Fruit fly (Drosophila melanogaster): Measurements from ENCODE around the gene CG5013.

Gene CG5013

DNA sequence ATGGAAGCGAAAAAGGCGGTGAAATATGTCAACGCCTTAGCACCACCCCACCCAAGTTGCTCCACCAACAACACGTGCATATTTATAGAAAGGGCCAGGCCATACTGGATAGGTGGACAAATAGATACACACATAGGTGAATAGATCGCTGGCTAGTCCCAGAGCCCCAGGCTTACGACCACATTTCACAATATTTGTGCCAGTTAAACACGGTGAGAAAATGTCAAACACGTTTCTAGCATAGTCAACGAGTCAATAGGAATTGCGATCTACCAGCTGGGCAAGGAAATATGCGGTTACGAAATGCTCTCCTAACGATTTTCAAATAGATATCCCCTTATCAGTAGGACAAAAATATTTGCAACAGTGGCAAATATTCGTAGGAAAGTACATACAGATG lies 45.4 kb downstream of the CG5013 start (continued):
- TF ChIP-seq CG3032 (tag; optimal IDR thresholded peaks at IDR 0.05) = no peak
- no peak for TF ChIP-seq Gug (GFP tag; IDR thresholded peaks at IDR 0.05)

dm6 chr3R:16097661-16098329 lies 48.3 kb downstream of the CG5013 start:
- TF ChIP-seq CG8632 (GFP tag; optimal IDR thresholded peaks at IDR 0.05) (peak; percentile 98), Eip78C (GFP tag) (peak; percentile 100), Ets96B (tag; optimal IDR thresholded peaks at IDR 0.05) (peak; percentile 99), CG6276 (GFP tag; optimal IDR thresholded peaks at IDR 0.05) (peak; percentile 98), esn (GFP tag; optimal IDR thresholded peaks at IDR 0.05) (peak; percentile 99), fkh (GFP tag; optimal IDR thresholded peaks at IDR 0.05) (no peak), CG3919 (GFP tag; optimal IDR thresholded peaks at IDR 0.05) (peak; percentile 99), CG4318 (GFP tag; optimal IDR thresholded peaks at IDR 0.05) (peak; percentile 96), lz (GFP tag; optimal IDR thresholded peaks at IDR 0.05) (peak; percentile 99), CG6792 (GFP tag; optimal IDR thresholded peaks at IDR 0.05) (peak; percentile 99), Hr39 (GFP tag; optimal IDR thresholded peaks at IDR 0.05) (peak; percentile 99), CG31627 (GFP tag; optimal IDR thresholded peaks at IDR 0.05) (peak; percentile 99), fd85E (GFP tag; optimal IDR thresholded peaks at IDR 0.05) (peak; percentile 96), CG1621 (tag; optimal IDR thresholded peaks at IDR 0.05) (peak; percentile 98), CG32006 (GFP tag; optimal IDR thresholded peaks at IDR 0.05) (peak; percentile 98), CG3032 (tag; optimal IDR thresholded peaks at IDR 0.05) (peak; percentile 99), Ets21C (GFP tag; optimal IDR thresholded peaks at IDR 0.05) (peak; percentile 99), Eip75B (GFP tag; optimal IDR thresholded peaks at IDR 0.05) (peak; percentile 99), Hr4 (GFP tag; optimal IDR thresholded peaks at IDR 0.05) (peak; percentile 99), Smox (GFP tag; optimal IDR thresholded peaks at IDR 0.05) (peak; percentile 99), net (GFP tag; optimal IDR thresholded peaks at IDR 0.05) (peak; percentile 99), CG10669 (GFP tag; optimal IDR thresholded peaks at IDR 0.05) (peak; percentile 99), CG6163 (GFP tag; IDR thresholded peaks at IDR 0.05) (peak; percentile 99), CG11762 (GFP tag; optimal IDR thresholded peaks at IDR 0.05; ENCODE audit: insufficient read depth) (peak; percentile 99), eg (GFP tag; IDR thresholded peaks at IDR 0.05) (peak; percentile 98), vri (GFP tag; optimal IDR thresholded peaks at IDR 0.05) (peak; percentile 97), OdsH (GFP tag; optimal IDR thresholded peaks at IDR 0.05) (peak; percentile 99), Sox15 (GFP tag; optimal IDR thresholded peaks at IDR 0.05) (peak; percentile 98), Met (GFP tag; optimal IDR thresholded peaks at IDR 0.05) (peak; percentile 99), acj6 (GFP tag; optimal IDR thresholded peaks at IDR 0.05) (peak; percentile 99), CG9139 (GFP tag; optimal IDR thresholded peaks at IDR 0.05) (peak; percentile 97), salr (GFP tag; optimal IDR thresholded peaks at IDR 0.05) (peak; percentile 96 to 98), achi (GFP tag; optimal IDR thresholded peaks at IDR 0.05) (peak; percentile 98), CG11294 (GFP tag; IDR thresholded peaks at IDR 0.05) (peak; percentile 97), ss (GFP tag; optimal IDR thresholded peaks at IDR 0.05) (peak; percentile 97 to 98), Sox102F (GFP tag; optimal IDR thresholded peaks at IDR 0.05) (peak; percentile 99), CG10631 (GFP tag; optimal IDR thresholded peaks at IDR 0.05) (peak; percentile 99), Hr38 (GFP tag; optimal IDR thresholded peaks at IDR 0.05) (peak; percentile 66), CG15336 (GFP tag; IDR thresholded peaks at IDR 0.05) (peak; percentile 98), dsx (GFP tag; optimal IDR thresholded peaks at IDR 0.05; ENCODE audit: poor library complexity, severe bottlenecking) (peak; percentile 97), Blimp-1 (GFP tag; optimal IDR thresholded peaks at IDR 0.05) (peak; percentile 95), Sox14 (GFP tag; optimal IDR thresholded peaks at IDR 0.05) (peak; percentile 99), svp (GFP tag) (peak; percentile 100), Eip93F (GFP tag; optimal IDR thresholded peaks at IDR 0.05) (peak; percentile 94), CG8119 (GFP tag; IDR thresholded peaks at IDR 0.05) (peak; percentile 97), CG11902 (GFP tag; optimal IDR thresholded peaks at IDR 0.05) (peak; percentile 100), CG16779 (tag; optimal IDR thresholded peaks at IDR 0.05) (peak; percentile 97), CG34406 (GFP tag; optimal IDR thresholded peaks at IDR 0.05) (peak; percentile 98)
